Worm (Caenorhabditis elegans): ENCODE results near the gene W08E12.6.

Gene W08E12.6

DNA sequence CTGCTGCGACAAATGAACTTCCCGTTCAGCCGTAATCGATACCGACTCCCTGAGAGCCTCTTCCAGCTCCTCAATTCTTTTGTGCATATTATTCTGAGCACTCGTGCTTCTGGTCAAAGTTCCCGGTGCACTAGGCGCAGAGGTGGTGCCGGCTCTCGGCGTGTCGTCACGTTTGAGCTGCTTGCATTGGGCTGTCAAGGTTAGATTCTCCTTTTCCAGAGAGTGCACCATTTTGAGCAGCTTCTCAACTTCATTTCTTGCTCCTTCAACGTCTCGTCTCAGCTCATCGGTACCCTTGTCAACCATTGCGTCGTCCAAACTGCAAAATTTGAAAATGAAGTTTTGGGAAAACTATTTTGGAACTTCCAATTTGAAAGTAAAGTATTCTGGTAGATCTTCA lies 47.1 kb downstream of the W08E12.6 start:
- no peak for TF ChIP-seq lsy-12 (tag; optimal IDR thresholded peaks at IDR 0.05)

DNA sequence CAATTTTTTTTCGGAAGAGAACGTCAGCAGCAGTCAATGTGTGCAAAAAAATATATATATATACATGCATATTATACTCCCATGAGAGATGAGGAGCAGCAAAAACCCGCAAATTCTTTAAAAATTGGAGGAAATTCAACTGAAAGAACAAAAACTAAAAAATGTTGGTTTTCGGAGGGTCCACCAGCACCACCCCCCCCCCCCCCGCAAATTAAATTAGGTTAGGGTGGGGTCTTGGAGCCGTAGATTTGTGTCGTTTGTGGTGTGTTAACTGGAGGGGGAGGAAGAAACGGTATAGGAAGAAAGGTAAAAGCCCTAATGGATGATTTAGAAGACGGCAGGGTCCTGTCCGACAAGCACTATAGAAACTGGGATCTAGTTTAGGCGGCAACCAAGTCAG lies 49.9 kb downstream of the W08E12.6 start:
- TF ChIP-seq unc-39 (tag; optimal IDR thresholded peaks at IDR 0.05) (no peak), nhr-43 (tag; optimal IDR thresholded peaks at IDR 0.05; ENCODE audit: poor library complexity, severe bottlenecking) (no peak), nfya-1 (tag; optimal IDR thresholded peaks at IDR 0.05; ENCODE audit: insufficient read depth) (no peak), ceh-82 (tag; optimal IDR thresholded peaks at IDR 0.05) (no peak), mml-1 (tag; optimal IDR thresholded peaks at IDR 0.05) (no peak), elt-1 (tag; optimal IDR thresholded peaks at IDR 0.05) (no peak), nhr-25 (tag; optimal IDR thresholded peaks at IDR 0.05) (no peak), zag-1 (tag; optimal IDR thresholded peaks at IDR 0.05) (no peak), nhr-67 (tag; optimal IDR thresholded peaks at IDR 0.05) (no peak), lsy-12 (tag; optimal IDR thresholded peaks at IDR 0.05) (no peak), hmg-11 (tag; optimal IDR thresholded peaks at IDR 0.05) (no peak), nhr-11 (tag; optimal IDR thresholded peaks at IDR 0.05) (no peak), nhr-12 (tag; optimal IDR thresholded peaks at IDR 0.05) (no peak), egl-27 (tag; optimal IDR thresholded peaks at IDR 0.05) (no peak), fkh-2 (tag; optimal IDR thresholded peaks at IDR 0.05) (no peak)

Data from whole organism, L3 larva.